Fruit fly (Drosophila melanogaster) whole organism, adult: ENCODE results near the gene Tao.

Experiments used
- kay ChIP-seq: fragments of 200-800 bp; sonication (Bioruptor generic); peaks from one replicate; lab custom pipeline; 2016; ENCODE audit warnings: missing biosample characterization, missing genetic modification characterization, borderline replicate concordance
- ovo ChIP-seq: fragments of 200-800 bp; sonication (Bioruptor generic); optimal IDR thresholded peaks from 2 replicates; lab custom pipeline; 2016; ENCODE audit warnings: missing biosample characterization, missing genetic modification characterization

DNA sequence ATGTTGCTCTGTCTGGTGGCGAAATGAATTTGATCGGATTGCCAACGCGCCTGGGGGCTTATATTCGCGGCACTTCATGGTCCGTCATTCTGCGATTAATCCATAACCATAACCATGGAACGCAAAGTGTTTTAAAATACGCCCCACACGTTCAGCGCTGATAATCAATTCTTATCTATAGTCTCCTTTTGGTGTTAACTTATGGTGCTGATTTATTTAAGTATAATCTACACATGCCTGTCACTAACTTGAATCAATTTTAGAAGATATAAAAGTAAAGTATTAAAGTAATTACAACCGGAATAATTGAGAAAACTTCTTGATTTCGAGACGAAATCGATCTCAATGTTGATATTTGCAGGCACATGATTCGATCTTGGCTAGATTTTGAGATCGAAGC, 10.5 kb upstream of the Tao start, which contains the start of gene CG14219:
- TF ChIP-seq ovo (GFP tag; lab: Kevin White, UChicago): no peak
- TF ChIP-seq kay (GFP tag; lab: Kevin White, UChicago): no peak
